Worm (Caenorhabditis elegans) whole organism, L4 larva: ENCODE measurements around the gene ifb-2.

Source experiments
- ama-1 ChIP-seq: fragments of 150-350 bp; optimal IDR thresholded peaks from 2 replicates; lab custom pipeline; 2014; ENCODE audit warnings: inconsistent platforms, mixed read lengths
- daf-12 ChIP-seq: fragments of 150-350 bp; optimal IDR thresholded peaks from 2 replicates; lab custom pipeline; 2014; ENCODE audit warnings: missing biosample characterization, missing genetic modification reagents, missing genetic modification characterization
- dve-1 ChIP-seq: sonication (generic microtip); optimal IDR thresholded peaks from 2 replicates; lab custom pipeline; 2017; ENCODE audit warnings: antibody characterized with exemption, mild to moderate bottlenecking, missing genetic modification characterization, missing compliant biosample characterization; ENCODE audit not compliant: insufficient read depth
- fos-1 ChIP-seq: fragments of 150-350 bp; optimal IDR thresholded peaks from 2 replicates; lab custom pipeline; 2014; ENCODE audit warnings: missing biosample characterization, missing genetic modification characterization
- jun-1 ChIP-seq: fragments of 150-350 bp; optimal IDR thresholded peaks from 2 replicates; lab custom pipeline; 2014; ENCODE audit warnings: missing biosample characterization, missing genetic modification reagents, missing genetic modification characterization
- nhr-11 ChIP-seq: fragments of 150-350 bp; optimal IDR thresholded peaks from 2 replicates; lab custom pipeline; 2014; ENCODE audit warnings: missing biosample characterization, missing genetic modification characterization
- nhr-237 ChIP-seq: sonication (generic microtip); optimal IDR thresholded peaks from 2 replicates; lab custom pipeline; 2017; ENCODE audit warnings: missing biosample characterization, missing genetic modification characterization
- unc-39 ChIP-seq: sonication (generic microtip); optimal IDR thresholded peaks from 2 replicates; lab custom pipeline; 2017; ENCODE audit warnings: missing biosample characterization, missing genetic modification characterization
- zag-1 ChIP-seq: fragments of 150-350 bp; optimal IDR thresholded peaks from 2 replicates; lab custom pipeline; 2014; ENCODE audit warnings: missing biosample characterization, missing genetic modification characterization

- TF ChIP-seq nhr-11 (tag; lab: Kevin White, UChicago) (no peak), jun-1 (tag; lab: Kevin White, UChicago) (no peak), unc-39 (no peak), fos-1 (tag; lab: Kevin White, UChicago) (no peak), daf-12 (no peak), ama-1 (peak; percentile 8), zag-1 (no peak), nhr-237 (no peak), dve-1 (tag; lab: Kevin White, UChicago) (peak; percentile 77)
These were observed 1.4 kb downstream of the ifb-2 start for ce11 chrII:5751353-5751752.
